Fruit fly (Drosophila melanogaster) whole organism, prepupa: ENCODE data around the gene CG6409.

Experiments
- Blimp-1 ChIP-seq: fragments of 200-800 bp; sonication (Bioruptor generic); optimal IDR thresholded peaks from 3 replicates; lab custom pipeline; 2017; ENCODE audit warnings: missing biosample characterization, missing genetic modification characterization, mild to moderate bottlenecking, moderate library complexity, missing genetic modification reagents
- CG10631 ChIP-seq: fragments of 200-800 bp; sonication (Bioruptor generic); optimal IDR thresholded peaks from 2 replicates; lab custom pipeline; 2016; ENCODE audit warnings: missing biosample characterization, missing genetic modification characterization
- CG11294 ChIP-seq: fragments of 200-800 bp; sonication (Bioruptor generic); IDR thresholded peaks from 2 replicates; pipeline ENCODE4 v1.3.6; 2022; ENCODE audit warnings: missing biosample characterization, missing genetic modification characterization
- CG11762 ChIP-seq: fragments of 200-800 bp; sonication (Bioruptor generic); optimal IDR thresholded peaks from 3 replicates; lab custom pipeline; 2016; ENCODE audit warnings: missing biosample characterization, missing genetic modification characterization; ENCODE audit not compliant: insufficient read depth
- CG31627 ChIP-seq: fragments of 200-800 bp; sonication (Bioruptor generic); optimal IDR thresholded peaks from 3 replicates; lab custom pipeline; 2016; ENCODE audit warnings: missing biosample characterization, missing genetic modification characterization
- CG6792 ChIP-seq: fragments of 200-800 bp; sonication (Bioruptor generic); optimal IDR thresholded peaks from 3 replicates; lab custom pipeline; 2016; ENCODE audit warnings: missing biosample characterization, missing genetic modification characterization
- CG6854 ChIP-seq: fragments of 200-800 bp; sonication (Bioruptor generic); optimal IDR thresholded peaks from 2 replicates; lab custom pipeline; 2017; ENCODE audit warnings: missing biosample characterization, mild to moderate bottlenecking, missing genetic modification characterization
- Eip75B ChIP-seq: fragments of 200-800 bp; sonication (Bioruptor generic); optimal IDR thresholded peaks from 3 replicates; lab custom pipeline; 2016; ENCODE audit warnings: missing biosample characterization, missing genetic modification characterization
- Eip78C ChIP-seq: fragments of 200-800 bp; sonication (Bioruptor generic); peaks from one replicate; lab custom pipeline; 2016; ENCODE audit warnings: missing biosample characterization, missing genetic modification characterization
- Sox102F ChIP-seq: fragments of 200-800 bp; sonication (Bioruptor generic); optimal IDR thresholded peaks from 2 replicates; lab custom pipeline; 2016; ENCODE audit warnings: missing biosample characterization, mild to moderate bottlenecking, missing genetic modification characterization
- lz ChIP-seq: fragments of 200-800 bp; sonication (Bioruptor generic); optimal IDR thresholded peaks from 3 replicates; lab custom pipeline; 2016; ENCODE audit warnings: missing biosample characterization, missing genetic modification characterization
- spab ChIP-seq: fragments of 200-800 bp; sonication (Bioruptor generic); optimal IDR thresholded peaks from 2 replicates; lab custom pipeline; 2017; ENCODE audit warnings: missing biosample characterization, mild to moderate bottlenecking, missing genetic modification characterization, missing genetic modification reagents

DNA sequence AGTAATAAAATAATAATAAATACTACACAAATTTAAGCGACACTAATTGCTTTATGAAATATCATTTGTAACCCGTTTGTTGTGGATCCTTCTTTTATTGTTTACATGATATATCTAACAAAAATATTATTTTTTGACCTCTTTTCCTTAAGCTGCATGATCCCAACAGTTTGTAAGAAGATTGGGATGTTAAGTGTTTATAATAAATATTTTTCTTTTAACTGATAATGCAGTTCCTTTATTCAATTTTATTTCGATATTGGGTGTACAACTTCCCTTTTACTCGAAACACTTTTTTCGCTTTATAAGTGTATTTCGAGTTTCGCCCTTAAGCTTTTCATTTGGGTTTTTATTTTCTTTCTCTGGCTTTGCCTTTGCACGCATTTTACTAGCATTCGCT lies 28.6 kb downstream of the CG6409 start:
- TF ChIP-seq Eip78C (peak; percentile 86), CG31627 (no peak), CG6792 (GFP tag; lab: Kevin White, UChicago) (no peak), lz (GFP tag; lab: Kevin White, UChicago) (no peak), CG11294 (GFP tag; lab: Robert Waterston, UW) (no peak), Sox102F (GFP tag; lab: Kevin White, UChicago) (no peak), Eip75B (GFP tag; lab: Kevin White, UChicago) (no peak), CG11762 (GFP tag; lab: Kevin White, UChicago) (no peak), CG10631 (GFP tag; lab: Kevin White, UChicago) (peak; percentile 42), Blimp-1 (no peak), CG6854 (GFP tag; lab: Kevin White, UChicago) (no peak), spab (GFP tag; lab: Kevin White, UChicago) (no peak)
